Worm (Caenorhabditis elegans): ENCODE results near the gene psmd-9.

- TF ChIP-seq flt-1 (GFP tag; IDR thresholded peaks at IDR 0.05): 0 out of 2 replicates have a peak, but pooled peaks have one; percentile 7
- TF ChIP-seq klf-2 (GFP tag; conservative IDR thresholded peaks at IDR 0.05): no peak
- no peak for TF ChIP-seq T22C8.4 (GFP tag; IDR thresholded peaks at IDR 0.05)
- no peak for TF ChIP-seq ref-1 (GFP tag; conservative IDR thresholded peaks at IDR 0.05)
- no peak for TF ChIP-seq cog-1 (tag; optimal IDR thresholded peaks at IDR 0.05)
- TF ChIP-seq ztf-29 (GFP tag; IDR thresholded peaks at IDR 0.05): no peak
- no peak for TF ChIP-seq ztf-23 (GFP tag; IDR thresholded peaks at IDR 0.05)
Observed at ce11 chrII:6939873-6940272, 38.0 kb downstream of the psmd-9 start.
